Fruit fly (Drosophila melanogaster) whole organism, embryonic: Measurements from ENCODE around the gene Sdhaf3.
A peak's percentile ranks its signal among the peaks of the same experiment; 100 is the strongest.

Experiments
- ATbp ChIP-seq: fragments of 200-800 bp; sonication (Bioruptor generic); optimal IDR thresholded peaks from 2 replicates; lab custom pipeline; 2017; ENCODE audit warnings: missing biosample characterization, mild to moderate bottlenecking, missing genetic modification characterization, missing genetic modification reagents
- Atf3 ChIP-seq: fragments of 200-800 bp; sonication (Bioruptor generic); optimal IDR thresholded peaks from 3 replicates; lab custom pipeline; 2016; ENCODE audit warnings: missing biosample characterization, missing genetic modification characterization
- Bdp1 ChIP-seq: fragments of 200-800 bp; sonication (Bioruptor generic); optimal IDR thresholded peaks from 3 replicates; lab custom pipeline; 2016; ENCODE audit warnings: missing biosample characterization, missing genetic modification characterization
- BtbVII ChIP-seq: fragments of 200-800 bp; sonication (Bioruptor generic); optimal IDR thresholded peaks from 3 replicates; lab custom pipeline; 2017; ENCODE audit warnings: missing biosample characterization, mild to moderate bottlenecking, missing genetic modification characterization
- CG10321 ChIP-seq: fragments of 200-800 bp; sonication (Bioruptor generic); IDR thresholded peaks from 2 replicates; pipeline ENCODE4 v1.3.6; 2022; ENCODE audit warnings: missing biosample characterization, missing genetic modification characterization
- CG10462 ChIP-seq: fragments of 200-800 bp; sonication (Bioruptor generic); optimal IDR thresholded peaks from 2 replicates; lab custom pipeline; 2016; ENCODE audit warnings: missing biosample characterization, missing genetic modification characterization
- CG11093 ChIP-seq: fragments of 200-800 bp; sonication (Bioruptor generic); IDR thresholded peaks from 3 replicates; pipeline ENCODE4 v1.3.6; 2022; ENCODE audit warnings: missing biosample characterization, missing genetic modification characterization
- CG13424 ChIP-seq: fragments of 200-800 bp; sonication (Bioruptor generic); optimal IDR thresholded peaks from 2 replicates; lab custom pipeline; 2019; ENCODE audit warnings: missing biosample characterization, mild to moderate bottlenecking, missing genetic modification characterization, moderate library complexity
- CG14860 ChIP-seq: fragments of 200-800 bp; sonication (Bioruptor generic); IDR thresholded peaks from 3 replicates; pipeline ENCODE4 v1.3.6; 2022; ENCODE audit warnings: missing biosample characterization, missing genetic modification characterization; ENCODE audit not compliant: partially characterized antibody
- CG15479 ChIP-seq: fragments of 200-800 bp; sonication (Bioruptor generic); optimal IDR thresholded peaks from 3 replicates; lab custom pipeline; 2019; ENCODE audit warnings: missing biosample characterization, mild to moderate bottlenecking, missing genetic modification characterization, moderate library complexity
- CG17829 ChIP-seq: fragments of 200-800 bp; optimal IDR thresholded peaks from 2 replicates; lab custom pipeline; 2019; ENCODE audit warnings: missing biosample characterization, mild to moderate bottlenecking, missing genetic modification characterization, moderate library complexity
- CG1792 ChIP-seq: fragments of 200-800 bp; sonication (Bioruptor generic); optimal IDR thresholded peaks from 2 replicates; lab custom pipeline; 2016; ENCODE audit warnings: missing biosample characterization, missing genetic modification characterization
- CG3407 ChIP-seq: fragments of 200-800 bp; sonication (Bioruptor generic); optimal IDR thresholded peaks from 2 replicates; lab custom pipeline; 2018; ENCODE audit warnings: missing biosample characterization, mild to moderate bottlenecking, missing genetic modification characterization
- CG4424 ChIP-seq: fragments of 200-800 bp; sonication (Bioruptor generic); optimal IDR thresholded peaks from 3 replicates; lab custom pipeline; 2016; ENCODE audit warnings: missing biosample characterization, missing genetic modification characterization
- CG7928 ChIP-seq: fragments of 200-800 bp; sonication (Bioruptor generic); optimal IDR thresholded peaks from 2 replicates; lab custom pipeline; 2017; ENCODE audit warnings: missing biosample characterization, mild to moderate bottlenecking, missing genetic modification characterization
- Dip2 ChIP-seq: fragments of 200-800 bp; sonication (Bioruptor generic); IDR thresholded peaks from 2 replicates; pipeline ENCODE4 v1.3.6; 2022; ENCODE audit warnings: missing biosample characterization, missing genetic modification characterization
- Fer1 ChIP-seq: fragments of 200-800 bp; sonication (Bioruptor generic); optimal IDR thresholded peaks from 2 replicates; lab custom pipeline; 2017; ENCODE audit warnings: missing biosample characterization, mild to moderate bottlenecking, missing genetic modification characterization
- Hmx ChIP-seq: fragments of 200-800 bp; sonication (Bioruptor generic); optimal IDR thresholded peaks from 2 replicates; lab custom pipeline; 2016; ENCODE audit warnings: missing biosample characterization, missing genetic modification characterization
- Hr51 ChIP-seq, 2 experiments: fragments of 200-800 bp; sonication (Bioruptor generic); optimal IDR thresholded peaks; 2 replicates in 1 of 2; 3 replicates in 1 of 2; lab custom pipeline; 2016 to 2018; ENCODE audit warnings: missing biosample characterization in 2 of 2, missing genetic modification characterization in 2 of 2, mild to moderate bottlenecking in 1 of 2, moderate library complexity in 1 of 2
- Jarid2 ChIP-seq: fragments of 200-800 bp; sonication (Bioruptor generic); optimal IDR thresholded peaks from 3 replicates; lab custom pipeline; 2017; ENCODE audit warnings: mild to moderate bottlenecking, missing biosample characterization, missing genetic modification reagents, missing genetic modification characterization
- NFAT ChIP-seq: fragments of 200-800 bp; sonication (Bioruptor generic); IDR thresholded peaks from 2 replicates; pipeline ENCODE4 v1.3.6; 2022; ENCODE audit warnings: missing biosample characterization, missing genetic modification characterization
- Nf-YA ChIP-seq: fragments of 200-800 bp; sonication (Bioruptor generic); IDR thresholded peaks from 2 replicates; pipeline ENCODE4 v1.3.6; 2022; ENCODE audit warnings: missing biosample characterization, missing genetic modification characterization
- NfI ChIP-seq: fragments of 200-800 bp; sonication (Bioruptor generic); optimal IDR thresholded peaks from 3 replicates; lab custom pipeline; 2018; ENCODE audit warnings: missing biosample characterization, mild to moderate bottlenecking, missing genetic modification characterization, moderate library complexity
- Pdp1 ChIP-seq, 2 experiments: fragments of 200-800 bp; sonication (Bioruptor generic); optimal IDR thresholded peaks; 3 replicates each; lab custom pipeline; 2016; ENCODE audit warnings: missing biosample characterization in 2 of 2, missing genetic modification characterization in 2 of 2, mild to moderate bottlenecking in 1 of 2, moderate library complexity in 1 of 2
- Side ChIP-seq: fragments of 200-800 bp; sonication (Bioruptor generic); optimal IDR thresholded peaks from 2 replicates; lab custom pipeline; 2016; ENCODE audit warnings: missing biosample characterization, missing genetic modification characterization
- Sox102F ChIP-seq: fragments of 200-800 bp; sonication (Bioruptor generic); optimal IDR thresholded peaks from 2 replicates; lab custom pipeline; 2018; ENCODE audit warnings: missing biosample characterization, mild to moderate bottlenecking, missing genetic modification characterization, moderate library complexity
- Sry-β ChIP-seq: fragments of 200-800 bp; sonication (Bioruptor generic); optimal IDR thresholded peaks from 2 replicates; lab custom pipeline; 2018; ENCODE audit warnings: missing biosample characterization, mild to moderate bottlenecking, missing genetic modification characterization, moderate library complexity
- ac ChIP-seq: fragments of 200-800 bp; sonication (Bioruptor generic); optimal IDR thresholded peaks from 3 replicates; lab custom pipeline; 2017; ENCODE audit warnings: missing biosample characterization, mild to moderate bottlenecking, missing genetic modification characterization
- bbx ChIP-seq: fragments of 200-800 bp; sonication (Bioruptor generic); IDR thresholded peaks from 2 replicates; pipeline ENCODE4 v1.3.6; 2022; ENCODE audit warnings: missing biosample characterization, missing genetic modification characterization; ENCODE audit not compliant: partially characterized antibody
- bigmax ChIP-seq: fragments of 200-800 bp; sonication (Bioruptor generic); optimal IDR thresholded peaks from 2 replicates; lab custom pipeline; 2018; ENCODE audit warnings: missing biosample characterization, mild to moderate bottlenecking, missing genetic modification characterization
- croc ChIP-seq: fragments of 200-800 bp; sonication (Bioruptor generic); conservative IDR thresholded peaks from 3 replicates; pipeline ENCODE4 v1.3.6; 2022; ENCODE audit warnings: missing biosample characterization, missing genetic modification characterization
- eve ChIP-seq, 2 experiments: fragments of >200 bp; optimal IDR thresholded peaks; 2 replicates each; lab custom pipeline; 2017; ENCODE audit warnings: missing biosample characterization in 2 of 2, missing genetic modification characterization in 2 of 2
- fd64A ChIP-seq: fragments of 200-800 bp; sonication (Bioruptor generic); optimal IDR thresholded peaks from 3 replicates; lab custom pipeline; 2018; ENCODE audit warnings: missing biosample characterization, mild to moderate bottlenecking, missing genetic modification characterization
- fd96Cb ChIP-seq: fragments of 200-800 bp; sonication (Bioruptor generic); optimal IDR thresholded peaks from 2 replicates; lab custom pipeline; 2018; ENCODE audit warnings: missing biosample characterization, mild to moderate bottlenecking, missing genetic modification characterization, moderate library complexity
- fu2 ChIP-seq: fragments of 200-800 bp; sonication (Bioruptor generic); optimal IDR thresholded peaks from 2 replicates; lab custom pipeline; 2016; ENCODE audit warnings: missing biosample characterization, missing genetic modification characterization
- her ChIP-seq: fragments of 200-800 bp; sonication (Bioruptor generic); optimal IDR thresholded peaks from 2 replicates; lab custom pipeline; 2016; ENCODE audit warnings: missing biosample characterization, missing genetic modification characterization
- ind ChIP-seq: fragments of 200-800 bp; sonication (Bioruptor generic); optimal IDR thresholded peaks from 3 replicates; lab custom pipeline; 2016; ENCODE audit warnings: missing biosample characterization, missing genetic modification characterization
- jigr1 ChIP-seq: fragments of 200-800 bp; sonication (Bioruptor generic); IDR thresholded peaks from 3 replicates; pipeline ENCODE4 v1.3.6; 2022; ENCODE audit warnings: missing biosample characterization, missing genetic modification characterization
- klu ChIP-seq: fragments of 200-800 bp; sonication (Bioruptor generic); IDR thresholded peaks from 2 replicates; pipeline ENCODE4 v1.3.6; 2022; ENCODE audit warnings: missing biosample characterization, missing genetic modification characterization
- lola ChIP-seq, 3 experiments: fragments of >200 bp in 2 of 3; fragments of 200-800 bp in 1 of 3; sonication (Bioruptor generic) in 1 of 3; optimal IDR thresholded peaks; 2 replicates each; lab custom pipeline; 2017 to 2019; ENCODE audit warnings: missing biosample characterization in 3 of 3, missing genetic modification characterization in 3 of 3, mild to moderate bottlenecking in 1 of 3, moderate library complexity in 1 of 3
- lov ChIP-seq, 2 experiments: fragments of 200-800 bp in 1 of 2; fragments of >200 bp in 1 of 2; sonication (Bioruptor generic) in 1 of 2; IDR thresholded peaks in 1 of 2; optimal IDR thresholded peaks in 1 of 2; 2 replicates in 1 of 2; 3 replicates in 1 of 2; pipeline versions ENCODE4 v1.3.6 to Lab custom; 2017 to 2022; ENCODE audit warnings: missing biosample characterization in 1 of 2, missing genetic modification characterization in 1 of 2
- nerfin-2 ChIP-seq: fragments of 200-800 bp; sonication (Bioruptor generic); IDR thresholded peaks from 2 replicates; pipeline ENCODE4 v1.3.6; 2022; ENCODE audit warnings: missing biosample characterization, missing genetic modification characterization; ENCODE audit not compliant: partially characterized antibody
- pnt ChIP-seq: fragments of 200-800 bp; sonication (Bioruptor generic); optimal IDR thresholded peaks from 3 replicates; lab custom pipeline; 2016; ENCODE audit warnings: missing biosample characterization, missing genetic modification characterization
- rib ChIP-seq: fragments of 200-800 bp; sonication (Bioruptor generic); IDR thresholded peaks from 2 replicates; pipeline ENCODE4 v1.3.6; 2022; ENCODE audit warnings: missing biosample characterization, missing genetic modification characterization
- sqz ChIP-seq: fragments of 200-800 bp; sonication (Bioruptor generic); optimal IDR thresholded peaks from 3 replicates; lab custom pipeline; 2018; ENCODE audit warnings: missing biosample characterization, mild to moderate bottlenecking, missing genetic modification characterization
- vvl ChIP-seq: fragments of 200-800 bp; sonication (Bioruptor generic); IDR thresholded peaks from 2 replicates; pipeline ENCODE4 v1.3.6; 2022; ENCODE audit warnings: missing biosample characterization, missing genetic modification characterization
- wdn ChIP-seq: fragments of 200-800 bp; sonication (Bioruptor generic); IDR thresholded peaks from 2 replicates; pipeline ENCODE4 v1.3.6; 2022; ENCODE audit warnings: missing biosample characterization, missing genetic modification characterization
- zen ChIP-seq: fragments of 200-800 bp; sonication (Bioruptor generic); optimal IDR thresholded peaks from 3 replicates; lab custom pipeline; 2018; ENCODE audit warnings: missing biosample characterization, mild to moderate bottlenecking, missing genetic modification characterization, moderate library complexity

Gene Sdhaf3

DNA sequence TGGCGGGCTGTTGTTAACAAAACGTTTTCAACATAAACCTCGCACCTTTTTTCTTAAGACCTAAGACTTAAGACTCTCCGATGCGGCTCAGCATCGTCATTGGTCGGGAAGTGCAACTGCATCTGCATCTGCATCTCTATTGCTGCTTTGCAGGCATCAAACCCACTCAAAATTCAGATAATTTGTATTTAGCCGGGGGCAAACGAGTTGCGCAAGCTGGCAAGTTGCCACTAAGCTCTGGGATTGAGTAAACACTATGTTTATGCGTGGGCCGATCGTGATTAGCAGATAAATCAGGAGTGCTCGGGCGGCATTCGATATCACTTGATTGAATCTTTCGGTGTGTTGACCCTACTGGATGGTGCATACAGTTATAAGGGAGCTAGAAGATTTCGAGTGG lies 43.3 kb upstream of the Sdhaf3 start (continued):
- TF ChIP-seq CG7928 (GFP tag; lab: Kevin White, UChicago) (no peak), vvl (GFP tag; lab: Robert Waterston, UW) (peak; percentile 23; the same call in 1 of the 2 replicates), Pdp1 (GFP tag; optimal IDR thresholded peaks at IDR 0.05; lab: Kevin White, UChicago) (peak in 1 of 2 experiments; percentile 57), zen (tag; lab: Kevin White, UChicago) (peak; percentile 1), fd96Cb (no peak)

DNA sequence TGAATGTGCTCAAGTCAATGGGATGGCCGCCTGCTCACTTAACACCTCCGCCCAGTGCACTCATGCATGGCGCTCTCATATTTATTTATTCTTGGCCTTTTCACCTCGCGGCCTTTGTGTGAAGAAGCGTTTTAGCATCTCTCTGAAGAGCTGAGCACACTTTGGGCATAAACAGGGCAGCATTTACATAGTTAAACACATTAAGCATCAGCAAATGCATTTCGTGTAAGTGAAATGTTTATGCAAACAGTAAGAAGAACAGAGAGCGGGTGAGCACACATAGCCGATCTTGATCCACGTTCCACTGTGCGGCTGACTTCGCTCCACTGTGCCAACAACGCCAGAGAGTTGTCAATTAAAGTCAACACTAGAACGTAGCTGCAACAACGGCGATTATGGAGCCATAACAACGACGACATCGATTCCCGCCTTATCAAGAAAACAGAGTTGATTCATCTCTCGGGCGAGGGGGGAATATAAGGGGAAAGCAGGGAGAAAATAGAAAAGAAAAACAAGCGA lies 42.4 kb upstream of the Sdhaf3 start:
- TF ChIP-seq Side (GFP tag; lab: Kevin White, UChicago) (peak; percentile 36), Sox102F (peak; percentile 5), ATbp (GFP tag; lab: Kevin White, UChicago) (peak; percentile 64), lov (optimal IDR thresholded peaks at IDR 0.05; lab: Kevin White, UChicago) (no peak), lov (GFP tag; IDR thresholded peaks at IDR 0.05; lab: Robert Waterston, UW) (no peak; the same call in 2 of the 3 replicates), klu (no peak), lola (GFP tag; optimal IDR thresholded peaks at IDR 0.05; lab: Kevin White, UChicago) (peak in 1 of 3 experiments; percentile 78), Fer1 (GFP tag; lab: Kevin White, UChicago) (no peak), CG13424 (tag; lab: Kevin White, UChicago) (peak; percentile 3), rib (GFP tag; lab: Robert Waterston, UW) (no peak), fd64A (GFP tag; lab: Kevin White, UChicago) (peak; percentile 81), Nf-YA (peak; percentile 30; the same call in 1 of the 2 replicates), wdn (GFP tag; lab: Robert Waterston, UW) (no peak), eve (GFP tag; optimal IDR thresholded peaks at IDR 0.05; lab: Kevin White, UChicago) (no peak), jigr1 (GFP tag; lab: Robert Waterston, UW) (no peak), CG14860 (GFP tag; lab: Robert Waterston, UW) (no peak), CG11093 (GFP tag; lab: Robert Waterston, UW) (0 out of 3 replicates have a peak, but pooled peaks have one; percentile 31), ind (GFP tag; lab: Kevin White, UChicago) (no peak), ac (GFP tag; lab: Kevin White, UChicago) (peak; percentile 40), Bdp1 (GFP tag; lab: Kevin White, UChicago) (peak; percentile 9), Dip2 (GFP tag; lab: Robert Waterston, UW) (no peak), BtbVII (GFP tag; lab: Kevin White, UChicago) (no peak), Hmx (GFP tag; lab: Kevin White, UChicago) (no peak), Hr51 (GFP tag; optimal IDR thresholded peaks at IDR 0.05; lab: Kevin White, UChicago) (peak in 1 of 2 experiments; percentile 24), CG10462 (GFP tag; lab: Kevin White, UChicago) (peak; percentile 38), croc (GFP tag; lab: Robert Waterston, UW) (peak; percentile 39), nerfin-2 (GFP tag; lab: Robert Waterston, UW) (no peak), her (GFP tag; lab: Kevin White, UChicago) (no peak), CG10321 (GFP tag; lab: Robert Waterston, UW) (no peak), NfI (GFP tag; lab: Kevin White, UChicago) (no peak), CG15479 (GFP tag; lab: Kevin White, UChicago) (no peak), sqz (GFP tag; lab: Kevin White, UChicago) (peak; percentile 36), pnt (GFP tag; lab: Kevin White, UChicago) (peak; percentile 61), CG17829 (tag; lab: Kevin White, UChicago) (peak; percentile 29), Jarid2 (GFP tag; lab: Kevin White, UChicago) (peak; percentile 42), fu2 (no peak), CG3407 (GFP tag; lab: Kevin White, UChicago) (peak; percentile 65), bbx (GFP tag; lab: Robert Waterston, UW) (no peak), Atf3 (no peak), CG1792 (GFP tag; lab: Kevin White, UChicago) (no peak), Sry-β (peak; percentile 74), NFAT (GFP tag; lab: Robert Waterston, UW) (no peak), bigmax (GFP tag; lab: Kevin White, UChicago) (no peak), CG4424 (peak; percentile 15)
